Worm (Caenorhabditis elegans) whole organism, L1 larva: ENCODE data around the gene ZK1010.10.

Source experiments
- C04F5.9 ChIP-seq: sonication (generic microtip); optimal IDR thresholded peaks from 2 replicates; lab custom pipeline; 2016; ENCODE audit warnings: missing genetic modification characterization, missing compliant biosample characterization
- C16A3.4 ChIP-seq: fragments of 150-350 bp; optimal IDR thresholded peaks from 2 replicates; lab custom pipeline; 2014; ENCODE audit warnings: missing biosample characterization, missing genetic modification characterization
- C34B4.2 ChIP-seq: sonication (generic microtip); optimal IDR thresholded peaks from 2 replicates; lab custom pipeline; 2017; ENCODE audit warnings: mild to moderate bottlenecking, missing genetic modification characterization, missing compliant biosample characterization
- F16B12.6 ChIP-seq: fragments of 150-350 bp; optimal IDR thresholded peaks from 2 replicates; lab custom pipeline; 2014; ENCODE audit warnings: missing biosample characterization, missing genetic modification characterization
- aly-2 ChIP-seq: fragments of 150-350 bp; optimal IDR thresholded peaks from 2 replicates; lab custom pipeline; 2014; ENCODE audit warnings: missing biosample characterization, missing genetic modification characterization
- ama-1 ChIP-seq: fragments of 150-350 bp; optimal IDR thresholded peaks from 2 replicates; lab custom pipeline; 2014
- blmp-1 ChIP-seq: fragments of 150-350 bp; optimal IDR thresholded peaks from 2 replicates; lab custom pipeline; 2014; ENCODE audit warnings: missing biosample characterization, missing genetic modification characterization
- ceh-63 ChIP-seq: fragments of 200-800 bp; sonication (Bioruptor generic); optimal IDR thresholded peaks from 2 replicates; lab custom pipeline; 2018; ENCODE audit warnings: mild to moderate bottlenecking, missing genetic modification characterization, missing compliant biosample characterization
- ceh-8 ChIP-seq: fragments of 200-800 bp; sonication (Bioruptor generic); optimal IDR thresholded peaks from 2 replicates; lab custom pipeline; 2018; ENCODE audit warnings: mild to moderate bottlenecking, missing genetic modification characterization, moderate library complexity, missing compliant biosample characterization
- ceh-82 ChIP-seq, 3 experiments: fragments of 150-350 bp in 1 of 3; sonication (generic microtip) in 2 of 3; optimal IDR thresholded peaks; 2 replicates each; lab custom pipeline; 2014 to 2017; ENCODE audit warnings: missing biosample characterization in 3 of 3, missing genetic modification characterization in 3 of 3
- ces-1 ChIP-seq: fragments of 150-350 bp; optimal IDR thresholded peaks from 2 replicates; lab custom pipeline; 2014; ENCODE audit warnings: missing biosample characterization, missing genetic modification reagents, missing genetic modification characterization
- dpl-1 ChIP-seq, 3 experiments: fragments of 150-350 bp in 2 of 3; sonication (generic microtip) in 1 of 3; optimal IDR thresholded peaks; 2 replicates each; lab custom pipeline; 2014 to 2017; ENCODE audit warnings: missing biosample characterization in 3 of 3, missing genetic modification characterization in 3 of 3, missing genetic modification reagents in 3 of 3
- efl-3 ChIP-seq: fragments of 200-800 bp; sonication (Bioruptor generic); optimal IDR thresholded peaks from 2 replicates; lab custom pipeline; 2018; ENCODE audit warnings: mild to moderate bottlenecking, missing genetic modification characterization, missing compliant biosample characterization
- elt-2 ChIP-seq: sonication (generic microtip); optimal IDR thresholded peaks from 2 replicates; lab custom pipeline; 2016; ENCODE audit warnings: missing genetic modification characterization, mild to moderate bottlenecking, inconsistent platforms, missing compliant biosample characterization, missing genetic modification reagents
- elt-3 ChIP-seq, 6 experiments: fragments of 150-350 bp in 1 of 6; sonication (generic microtip); optimal IDR thresholded peaks; 2 replicates each; lab custom pipeline; 2017 to 2018; ENCODE audit warnings: missing biosample characterization in 6 of 6, missing genetic modification characterization in 6 of 6, inconsistent platforms in 1 of 6
- ets-5 ChIP-seq: fragments of 200-800 bp; sonication (Bioruptor generic); IDR thresholded peaks from 2 replicates; pipeline ENCODE4 v1.3.6; 2022; ENCODE audit warnings: missing genetic modification characterization, missing compliant biosample characterization
- fkh-10 ChIP-seq: sonication (generic microtip); optimal IDR thresholded peaks from 2 replicates; lab custom pipeline; 2017; ENCODE audit warnings: missing biosample characterization, missing genetic modification reagents, missing genetic modification characterization
- fkh-4 ChIP-seq: sonication (generic microtip); optimal IDR thresholded peaks from 2 replicates; lab custom pipeline; 2016; ENCODE audit warnings: missing compliant biosample characterization, missing genetic modification characterization, borderline replicate concordance
- fkh-8 ChIP-seq: sonication (generic microtip); optimal IDR thresholded peaks from 2 replicates; lab custom pipeline; 2016; ENCODE audit warnings: mild to moderate bottlenecking, missing genetic modification characterization, missing compliant biosample characterization
- fos-1 ChIP-seq: fragments of 150-350 bp; optimal IDR thresholded peaks from 2 replicates; lab custom pipeline; 2014; ENCODE audit warnings: missing biosample characterization, missing genetic modification characterization
- grh-1 ChIP-seq: fragments of 200-800 bp; sonication (Bioruptor generic); IDR thresholded peaks from 2 replicates; pipeline ENCODE4 v1.3.6; 2022; ENCODE audit warnings: missing genetic modification reagents, missing genetic modification characterization, missing compliant biosample characterization
- irx-1 ChIP-seq: sonication (generic microtip); optimal IDR thresholded peaks from 2 replicates; lab custom pipeline; 2016; ENCODE audit warnings: missing genetic modification characterization, missing compliant biosample characterization
- isw-1 ChIP-seq: fragments of 200-800 bp; sonication (Bioruptor generic); IDR thresholded peaks from 2 replicates; pipeline ENCODE4 v1.3.6; 2022; ENCODE audit warnings: missing genetic modification characterization, missing compliant biosample characterization
- lin-13 ChIP-seq: fragments of 150-350 bp; optimal IDR thresholded peaks from 2 replicates; lab custom pipeline; 2014; ENCODE audit warnings: missing biosample characterization, missing genetic modification reagents, missing genetic modification characterization
- lin-39 ChIP-seq: fragments of 150-350 bp; optimal IDR thresholded peaks from 2 replicates; lab custom pipeline; 2014; ENCODE audit warnings: missing biosample characterization, missing genetic modification reagents, missing genetic modification characterization
- lir-3 ChIP-seq: sonication (generic microtip); optimal IDR thresholded peaks from 2 replicates; lab custom pipeline; 2016; ENCODE audit warnings: mild to moderate bottlenecking, missing genetic modification characterization, moderate library complexity, missing compliant biosample characterization; ENCODE audit not compliant: poor library complexity
- lsy-2 ChIP-seq, 2 experiments: fragments of 150-350 bp; optimal IDR thresholded peaks; 2 replicates each; lab custom pipeline; 2014; ENCODE audit warnings: missing biosample characterization in 2 of 2, missing genetic modification characterization in 2 of 2
- mab-9 ChIP-seq: fragments of 200-800 bp; sonication (Bioruptor generic); IDR thresholded peaks from 2 replicates; pipeline ENCODE4 v1.3.6; 2022; ENCODE audit warnings: missing genetic modification reagents, missing genetic modification characterization, missing compliant biosample characterization
- mdl-1 ChIP-seq, 2 experiments: fragments of 150-350 bp; optimal IDR thresholded peaks; 2 replicates each; lab custom pipeline; 2014 to 2017; ENCODE audit warnings: missing biosample characterization in 2 of 2, missing genetic modification characterization in 2 of 2, inconsistent platforms in 1 of 2
- mef-2 ChIP-seq: fragments of 150-350 bp; optimal IDR thresholded peaks from 2 replicates; lab custom pipeline; 2014; ENCODE audit warnings: missing biosample characterization, missing genetic modification characterization
- nhr-11 ChIP-seq: fragments of 150-350 bp; optimal IDR thresholded peaks from 2 replicates; lab custom pipeline; 2014; ENCODE audit warnings: missing biosample characterization, missing genetic modification characterization
- nhr-12 ChIP-seq: sonication (generic microtip); optimal IDR thresholded peaks from 2 replicates; lab custom pipeline; 2017; ENCODE audit warnings: missing biosample characterization, missing genetic modification characterization
- nhr-19 ChIP-seq: fragments of 200-800 bp; sonication (Bioruptor generic); conservative IDR thresholded peaks from 2 replicates; pipeline ENCODE4 v1.3.6; 2022; ENCODE audit warnings: missing genetic modification characterization, missing compliant biosample characterization
- nhr-20 ChIP-seq: sonication (generic microtip); optimal IDR thresholded peaks from 2 replicates; lab custom pipeline; 2016; ENCODE audit warnings: mild to moderate bottlenecking, missing genetic modification characterization, missing compliant biosample characterization
- nhr-237 ChIP-seq: fragments of 150-350 bp; optimal IDR thresholded peaks from 2 replicates; lab custom pipeline; 2014; ENCODE audit warnings: missing biosample characterization, missing genetic modification characterization
- nhr-28 ChIP-seq: fragments of 150-350 bp; optimal IDR thresholded peaks from 2 replicates; lab custom pipeline; 2014; ENCODE audit warnings: missing biosample characterization, missing genetic modification characterization
- nhr-71 ChIP-seq: sonication (generic microtip); optimal IDR thresholded peaks from 2 replicates; lab custom pipeline; 2016; ENCODE audit warnings: mild to moderate bottlenecking, missing genetic modification characterization, moderate library complexity, missing compliant biosample characterization
- nhr-77 ChIP-seq: fragments of 150-350 bp; optimal IDR thresholded peaks from 2 replicates; lab custom pipeline; 2014; ENCODE audit warnings: missing biosample characterization, missing genetic modification characterization
- nhr-84 ChIP-seq: sonication (generic microtip); optimal IDR thresholded peaks from 2 replicates; lab custom pipeline; 2017; ENCODE audit warnings: missing biosample characterization, missing genetic modification characterization
- nhr-85 ChIP-seq: sonication (generic microtip); peaks from one replicate; lab custom pipeline; 2016; ENCODE audit warnings: missing genetic modification characterization, inconsistent platforms, missing compliant biosample characterization
- nhr-90 ChIP-seq: sonication (generic microtip); optimal IDR thresholded peaks from 2 replicates; lab custom pipeline; 2016; ENCODE audit warnings: mild to moderate bottlenecking, missing genetic modification characterization, missing compliant biosample characterization; ENCODE audit not compliant: poor library complexity
- pag-3 ChIP-seq: sonication (generic microtip); optimal IDR thresholded peaks from 2 replicates; lab custom pipeline; 2017; ENCODE audit warnings: missing genetic modification characterization, mild to moderate bottlenecking, missing compliant biosample characterization, antibody characterized with exemption, borderline replicate concordance; ENCODE audit not compliant: insufficient read depth
- pqm-1 ChIP-seq: sonication (generic microtip); optimal IDR thresholded peaks from 3 replicates; lab custom pipeline; 2017; ENCODE audit warnings: missing biosample characterization, missing genetic modification characterization
- rnt-1 ChIP-seq: sonication (generic microtip); optimal IDR thresholded peaks from 2 replicates; lab custom pipeline; 2016; ENCODE audit warnings: mild to moderate bottlenecking, missing genetic modification characterization, moderate library complexity, missing compliant biosample characterization
- skn-1 ChIP-seq: fragments of 150-350 bp; optimal IDR thresholded peaks from 2 replicates; lab custom pipeline; 2014; ENCODE audit warnings: missing biosample characterization, missing genetic modification characterization
- snu-23 ChIP-seq: sonication (generic microtip); optimal IDR thresholded peaks from 2 replicates; lab custom pipeline; 2016; ENCODE audit warnings: missing genetic modification characterization, missing compliant biosample characterization
- tbx-2 ChIP-seq: sonication (generic microtip); optimal IDR thresholded peaks from 2 replicates; lab custom pipeline; 2016; ENCODE audit warnings: missing genetic modification characterization, missing compliant biosample characterization
- unc-30 ChIP-seq: sonication (generic microtip); optimal IDR thresholded peaks from 2 replicates; lab custom pipeline; 2017; ENCODE audit warnings: missing biosample characterization, missing genetic modification characterization
- unc-62 ChIP-seq: fragments of 150-350 bp; optimal IDR thresholded peaks from 2 replicates; lab custom pipeline; 2014; ENCODE audit warnings: missing biosample characterization, missing genetic modification reagents, missing genetic modification characterization
- vab-15 ChIP-seq: sonication (generic microtip); optimal IDR thresholded peaks from 2 replicates; lab custom pipeline; 2017; ENCODE audit warnings: missing genotype, mild to moderate bottlenecking, missing genetic modification characterization, missing compliant biosample characterization
- zip-4 ChIP-seq: fragments of 200-800 bp; sonication (Bioruptor generic); optimal IDR thresholded peaks from 2 replicates; lab custom pipeline; 2018; ENCODE audit warnings: mild to moderate bottlenecking, missing genetic modification characterization, moderate library complexity, missing compliant biosample characterization
- ztf-11 ChIP-seq, 2 experiments: sonication (generic microtip); optimal IDR thresholded peaks; 2 replicates each; lab custom pipeline; 2016 to 2017; ENCODE audit warnings: missing genetic modification characterization in 2 of 2, missing biosample characterization in 1 of 2, missing compliant biosample characterization in 1 of 2
- ztf-4 ChIP-seq: fragments of 150-350 bp; optimal IDR thresholded peaks from 2 replicates; lab custom pipeline; 2014; ENCODE audit warnings: missing biosample characterization, missing genetic modification characterization

Gene ZK1010.10

DNA sequence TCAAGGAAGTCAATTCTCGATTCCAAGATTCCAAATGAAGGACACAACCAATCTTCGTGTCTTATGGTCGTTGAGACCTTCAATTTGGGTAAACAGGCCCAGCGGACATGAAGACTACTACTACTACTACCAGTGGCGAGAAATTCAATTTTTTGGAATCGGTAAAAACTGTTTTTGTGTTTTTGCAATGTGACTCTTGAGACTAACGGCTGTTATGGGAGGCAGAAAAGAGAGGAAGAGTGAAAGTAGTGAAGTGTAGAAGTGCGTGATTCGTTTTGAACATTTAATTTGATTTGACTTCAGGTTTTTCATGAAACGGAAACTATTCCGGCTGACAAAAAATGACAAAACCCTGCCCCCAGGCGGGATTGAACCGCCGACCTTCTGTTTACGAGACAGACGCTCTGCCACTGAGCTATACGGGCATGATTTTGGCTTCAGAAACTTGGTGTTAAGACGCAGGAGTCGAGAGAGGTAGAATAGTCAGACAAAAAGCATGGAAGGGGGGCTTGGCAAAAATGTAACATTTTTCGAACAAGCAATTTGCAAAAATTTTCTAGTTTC lies 13.7 kb downstream of the ZK1010.10 start (continued):
- TF ChIP-seq aly-2 (tag; lab: Kevin White, UChicago) (no peak), ztf-4 (no peak), nhr-19 (GFP tag; lab: Robert Waterston, UW) (peak; percentile 25), nhr-85 (tag; lab: Kevin White, UChicago) (peak; percentile 81), vab-15 (peak; percentile 50), nhr-20 (tag; lab: Kevin White, UChicago) (peak; percentile 47), elt-3 (tag; optimal IDR thresholded peaks at IDR 0.05; lab: Kevin White, UChicago) (no peak), nhr-84 (tag; lab: Kevin White, UChicago) (no peak), lsy-2 (tag; optimal IDR thresholded peaks at IDR 0.05; lab: Kevin White, UChicago) (peak; percentile 25 to 66), C04F5.9 (tag; lab: Kevin White, UChicago) (no peak), nhr-12 (tag; lab: Kevin White, UChicago) (no peak), ceh-82 (tag; optimal IDR thresholded peaks at IDR 0.05; lab: Kevin White, UChicago) (peak in 1 of 3 experiments; percentile 57), mdl-1 (tag; optimal IDR thresholded peaks at IDR 0.05; lab: Kevin White, UChicago) (peak in 1 of 2 experiments; percentile 36), grh-1 (GFP tag; lab: Robert Waterston, UW) (no peak), F16B12.6 (tag; lab: Kevin White, UChicago) (peak; percentile 18), blmp-1 (peak; percentile 68), nhr-11 (tag; lab: Kevin White, UChicago) (no peak), ets-5 (GFP tag; lab: Robert Waterston, UW) (no peak), nhr-77 (peak; percentile 55), mab-9 (GFP tag; lab: Robert Waterston, UW) (no peak; the same call in 1 of the 2 replicates), dpl-1 (GFP tag; optimal IDR thresholded peaks at IDR 0.05; lab: Kevin White, UChicago) (peak in 2 of 3 experiments; percentile 25), pag-3 (tag; lab: Kevin White, UChicago) (no peak), nhr-71 (peak; percentile 70), C16A3.4 (peak; percentile 48), zip-4 (GFP tag; lab: Kevin White, UChicago) (no peak), efl-3 (GFP tag; lab: Kevin White, UChicago) (no peak), nhr-237 (tag; lab: Kevin White, UChicago) (no peak), ces-1 (GFP tag; lab: Kevin White, UChicago) (no peak), elt-2 (tag; lab: Kevin White, UChicago) (peak; percentile 18), fkh-4 (no peak), rnt-1 (tag; lab: Kevin White, UChicago) (peak; percentile 63), skn-1 (tag; lab: Kevin White, UChicago) (no peak), pqm-1 (tag; lab: Kevin White, UChicago) (no peak), fkh-8 (tag; lab: Kevin White, UChicago) (peak; percentile 52), mef-2 (tag; lab: Kevin White, UChicago) (no peak), nhr-28 (no peak), isw-1 (GFP tag; lab: Robert Waterston, UW) (no peak), snu-23 (GFP tag; lab: Kevin White, UChicago) (peak; percentile 61), fos-1 (tag; lab: Kevin White, UChicago) (peak; percentile 29), unc-30 (tag; lab: Kevin White, UChicago) (no peak), C34B4.2 (no peak), lin-13 (GFP tag; lab: Kevin White, UChicago) (no peak), tbx-2 (tag; lab: Kevin White, UChicago) (no peak), nhr-90 (tag; lab: Kevin White, UChicago) (peak; percentile 37), ztf-11 (tag; optimal IDR thresholded peaks at IDR 0.05; lab: Kevin White, UChicago) (no peak), unc-62 (GFP tag; lab: Kevin White, UChicago) (no peak), ama-1 (lab: Kevin White, UChicago) (no peak), ceh-63 (no peak), fkh-10 (GFP tag; lab: Kevin White, UChicago) (peak; percentile 27), irx-1 (tag; lab: Kevin White, UChicago) (no peak), lir-3 (peak; percentile 5), lin-39 (tag; lab: Kevin White, UChicago) (no peak), ceh-8 (GFP tag; lab: Kevin White, UChicago) (no peak)
